Fruit fly (Drosophila melanogaster): ENCODE data around the gene CG31663.

- no peak for TF ChIP-seq pan (optimal IDR thresholded peaks at IDR 0.05)
- TF ChIP-seq psq (optimal IDR thresholded peaks at IDR 0.05), result no peak
- TF ChIP-seq Dll (optimal IDR thresholded peaks at IDR 0.05), result no peak
- TF ChIP-seq CG8478 (optimal IDR thresholded peaks at IDR 0.05), result no peak
- TF ChIP-seq EcR (GFP tag; optimal IDR thresholded peaks at IDR 0.05), result no peak
These were observed 21.0 kb upstream of the CG31663 start for dm6 chr2L:1902243-1902642.

Measured in whole organism.